Worm (Caenorhabditis elegans) whole organism, L3 larva: ENCODE data around the gene cyp-37A1.

Experiments
- R02D3.7 ChIP-seq: fragments of 150-350 bp; optimal IDR thresholded peaks from 2 replicates; lab custom pipeline; 2014; ENCODE audit warnings: missing biosample characterization, missing genetic modification characterization
- ZK546.5 ChIP-seq: sonication (generic microtip); optimal IDR thresholded peaks from 2 replicates; lab custom pipeline; 2017; ENCODE audit warnings: missing biosample characterization, missing genetic modification characterization
- egl-27 ChIP-seq: sonication (generic microtip); optimal IDR thresholded peaks from 4 replicates; lab custom pipeline; 2017; ENCODE audit warnings: missing biosample characterization, missing genetic modification reagents, missing genetic modification characterization
- nhr-12 ChIP-seq: fragments of 150-350 bp; optimal IDR thresholded peaks from 2 replicates; lab custom pipeline; 2014; ENCODE audit warnings: missing biosample characterization, missing genetic modification characterization
- pha-4 ChIP-seq: fragments of 150-350 bp; optimal IDR thresholded peaks from 2 replicates; lab custom pipeline; 2014; ENCODE audit warnings: missing biosample characterization, missing genetic modification reagents, missing genetic modification characterization
- snpc-4 ChIP-seq: fragments of 150-350 bp; optimal IDR thresholded peaks from 2 replicates; lab custom pipeline; 2014; ENCODE audit warnings: missing biosample characterization, missing genetic modification characterization

DNA sequence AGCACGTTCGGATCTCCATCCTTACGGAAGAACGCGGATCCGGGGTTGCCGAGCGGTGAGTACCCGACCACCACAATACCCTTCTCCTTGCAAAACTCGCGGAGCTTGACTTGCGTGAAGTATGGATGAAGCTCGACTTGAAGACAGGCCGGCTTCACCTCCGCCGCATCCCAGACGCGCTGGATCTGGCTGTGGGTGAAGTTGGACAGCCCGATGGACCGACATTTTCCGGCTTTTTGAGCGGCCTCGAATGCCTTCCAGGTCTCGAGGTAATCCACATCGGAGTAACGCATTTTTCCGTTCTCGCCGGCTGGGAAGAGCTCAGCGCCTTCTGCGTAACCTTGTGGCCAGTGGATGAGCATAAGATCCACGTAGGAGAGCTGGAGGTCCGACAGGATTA lies 44.6 kb downstream of the cyp-37A1 start:
- TF ChIP-seq egl-27 (tag; lab: Kevin White, UChicago) (no peak), nhr-12 (tag; lab: Kevin White, UChicago) (no peak), pha-4 (tag; lab: Kevin White, UChicago) (no peak), ZK546.5 (tag; lab: Kevin White, UChicago) (no peak), R02D3.7 (tag; lab: Kevin White, UChicago) (no peak), snpc-4 (tag; lab: Kevin White, UChicago) (no peak)
